Fruit fly (Drosophila melanogaster) whole organism, embryonic: Measurements from ENCODE around the gene teq.

Source experiments
- Atf3 ChIP-seq: fragments of 200-800 bp; sonication (Bioruptor generic); optimal IDR thresholded peaks from 3 replicates; lab custom pipeline; 2016; ENCODE audit warnings: missing biosample characterization, missing genetic modification characterization
- Blimp-1 ChIP-seq: fragments of 200-800 bp; sonication (Bioruptor generic); optimal IDR thresholded peaks from 3 replicates; lab custom pipeline; 2018; ENCODE audit warnings: missing biosample characterization, missing genetic modification characterization, mild to moderate bottlenecking, moderate library complexity, missing genetic modification reagents
- CG10147 ChIP-seq: fragments of 200-800 bp; sonication (Bioruptor generic); optimal IDR thresholded peaks from 2 replicates; lab custom pipeline; 2019; ENCODE audit warnings: missing biosample characterization, mild to moderate bottlenecking, missing genetic modification characterization, moderate library complexity
- CG12299 ChIP-seq: fragments of 200-800 bp; sonication (Bioruptor generic); optimal IDR thresholded peaks from 2 replicates; lab custom pipeline; 2018; ENCODE audit warnings: missing biosample characterization, mild to moderate bottlenecking, missing genetic modification characterization
- CG16815 ChIP-seq: fragments of 200-800 bp; sonication (Bioruptor generic); optimal IDR thresholded peaks from 3 replicates; lab custom pipeline; 2017; ENCODE audit warnings: missing biosample characterization, mild to moderate bottlenecking, missing genetic modification characterization
- CG1832 ChIP-seq: fragments of 200-800 bp; sonication (Bioruptor generic); optimal IDR thresholded peaks from 2 replicates; lab custom pipeline; 2017; ENCODE audit warnings: missing biosample characterization, mild to moderate bottlenecking, missing genetic modification characterization, inconsistent platforms
- CG18599 ChIP-seq: fragments of 200-800 bp; sonication (Bioruptor generic); optimal IDR thresholded peaks from 3 replicates; lab custom pipeline; 2017; ENCODE audit warnings: missing biosample characterization, missing genetic modification characterization, mild to moderate bottlenecking, moderate library complexity, missing genetic modification reagents
- CG18619 ChIP-seq: fragments of 200-800 bp; sonication (Bioruptor generic); optimal IDR thresholded peaks from 3 replicates; lab custom pipeline; 2017; ENCODE audit warnings: missing biosample characterization, mild to moderate bottlenecking, missing genetic modification characterization
- CG2712 ChIP-seq: fragments of 200-800 bp; optimal IDR thresholded peaks from 3 replicates; lab custom pipeline; 2019; ENCODE audit warnings: missing biosample characterization, mild to moderate bottlenecking, missing genetic modification characterization, moderate library complexity
- CG30020 ChIP-seq: fragments of 200-800 bp; optimal IDR thresholded peaks from 2 replicates; lab custom pipeline; 2019; ENCODE audit warnings: missing biosample characterization, mild to moderate bottlenecking, missing genetic modification characterization, moderate library complexity
- CG30403 ChIP-seq: fragments of 200-800 bp; sonication (Bioruptor generic); optimal IDR thresholded peaks from 3 replicates; lab custom pipeline; 2016; ENCODE audit warnings: missing biosample characterization, missing genetic modification characterization
- CG31224 ChIP-seq: fragments of 200-800 bp; sonication (Bioruptor generic); IDR thresholded peaks from 2 replicates; pipeline ENCODE4 v1.3.6; 2022; ENCODE audit warnings: missing biosample characterization, missing genetic modification characterization
- CG4328 ChIP-seq: fragments of 200-800 bp; sonication (Bioruptor generic); optimal IDR thresholded peaks from 3 replicates; lab custom pipeline; 2017; ENCODE audit warnings: missing biosample characterization, missing genetic modification reagents, missing genetic modification characterization
- CG4820 ChIP-seq: fragments of 200-800 bp; sonication (Bioruptor generic); optimal IDR thresholded peaks from 3 replicates; lab custom pipeline; 2016; ENCODE audit warnings: missing biosample characterization, missing genetic modification characterization
- CG7745 ChIP-seq: fragments of 200-800 bp; sonication (Bioruptor generic); optimal IDR thresholded peaks from 2 replicates; lab custom pipeline; 2018; ENCODE audit warnings: missing biosample characterization, mild to moderate bottlenecking, missing genetic modification characterization, moderate library complexity
- CG7786 ChIP-seq: fragments of 200-800 bp; sonication (Bioruptor generic); optimal IDR thresholded peaks from 2 replicates; lab custom pipeline; 2016; ENCODE audit warnings: missing biosample characterization, missing genetic modification characterization
- CG7928 ChIP-seq: fragments of 200-800 bp; sonication (Bioruptor generic); optimal IDR thresholded peaks from 2 replicates; lab custom pipeline; 2017; ENCODE audit warnings: missing biosample characterization, mild to moderate bottlenecking, missing genetic modification characterization
- CG8281 ChIP-seq: fragments of 200-800 bp; sonication (Bioruptor generic); optimal IDR thresholded peaks from 2 replicates; lab custom pipeline; 2018; ENCODE audit warnings: missing biosample characterization, mild to moderate bottlenecking, missing genetic modification characterization, moderate library complexity
- CG8359 ChIP-seq: fragments of 200-800 bp; sonication (Bioruptor generic); optimal IDR thresholded peaks from 2 replicates; lab custom pipeline; 2017; ENCODE audit warnings: missing biosample characterization, mild to moderate bottlenecking, missing genetic modification characterization, borderline replicate concordance
- CG8478 ChIP-seq: fragments of >200 bp; optimal IDR thresholded peaks from 2 replicates; lab custom pipeline; 2018
- CG9215 ChIP-seq: fragments of 200-800 bp; sonication (Bioruptor generic); IDR thresholded peaks from 2 replicates; pipeline ENCODE4 v1.3.6; 2022; ENCODE audit warnings: missing biosample characterization, missing genetic modification characterization
- CTCF ChIP-seq: fragments of 200-800 bp; sonication (Bioruptor generic); optimal IDR thresholded peaks from 2 replicates; lab custom pipeline; 2017; ENCODE audit warnings: missing biosample characterization, mild to moderate bottlenecking, missing genetic modification characterization, moderate library complexity
- Ets97D ChIP-seq: fragments of 200-800 bp; sonication (Bioruptor generic); optimal IDR thresholded peaks from 3 replicates; lab custom pipeline; 2016; ENCODE audit warnings: missing biosample characterization, missing genetic modification characterization
- Mad ChIP-seq: fragments of 200-800 bp; sonication (Bioruptor generic); optimal IDR thresholded peaks from 2 replicates; lab custom pipeline; 2016; ENCODE audit warnings: missing biosample characterization, missing genetic modification characterization
- Max ChIP-seq: fragments of 200-800 bp; sonication (Bioruptor generic); optimal IDR thresholded peaks from 2 replicates; lab custom pipeline; 2016; ENCODE audit warnings: missing biosample characterization, mild to moderate bottlenecking, missing genetic modification characterization
- Med ChIP-seq: fragments of 200-800 bp; sonication (Bioruptor generic); peaks from one replicate; lab custom pipeline; 2016; ENCODE audit warnings: missing biosample characterization, missing genetic modification characterization, mild to moderate bottlenecking, inconsistent platforms, moderate library complexity
- Oli ChIP-seq: fragments of 200-800 bp; sonication (Bioruptor generic); optimal IDR thresholded peaks from 2 replicates; lab custom pipeline; 2018; ENCODE audit warnings: missing biosample characterization, mild to moderate bottlenecking, missing genetic modification characterization, moderate library complexity
- PHDP ChIP-seq: fragments of 200-800 bp; sonication (Bioruptor generic); optimal IDR thresholded peaks from 3 replicates; lab custom pipeline; 2018; ENCODE audit warnings: missing biosample characterization, mild to moderate bottlenecking, missing genetic modification characterization, moderate library complexity
- Sox100B ChIP-seq: fragments of 200-800 bp; sonication (Bioruptor generic); optimal IDR thresholded peaks from 3 replicates; lab custom pipeline; 2018; ENCODE audit warnings: missing biosample characterization, mild to moderate bottlenecking, missing genetic modification characterization
- Trl ChIP-seq, 3 experiments: fragments of >200 bp in 2 of 3; fragments of 200-800 bp in 1 of 3; sonication (Bioruptor generic) in 1 of 3; optimal IDR thresholded peaks; 2 replicates in 1 of 3; 3 replicates in 2 of 3; lab custom pipeline; 2016 to 2017; ENCODE audit warnings: missing biosample characterization in 1 of 3, missing genetic modification characterization in 1 of 3
- cad ChIP-seq: fragments of >200 bp; optimal IDR thresholded peaks from 2 replicates; lab custom pipeline; 2017; ENCODE audit warnings: missing biosample characterization, missing genetic modification characterization
- caup ChIP-seq: fragments of 200-800 bp; sonication (Bioruptor generic); optimal IDR thresholded peaks from 3 replicates; lab custom pipeline; 2017; ENCODE audit warnings: missing biosample characterization, mild to moderate bottlenecking, missing genetic modification characterization, moderate library complexity; ENCODE audit not compliant: severe bottlenecking
- dmrt11E ChIP-seq: fragments of 200-800 bp; sonication (Bioruptor generic); optimal IDR thresholded peaks from 3 replicates; lab custom pipeline; 2018; ENCODE audit warnings: missing biosample characterization, mild to moderate bottlenecking, missing genetic modification characterization, moderate library complexity
- ems ChIP-seq: fragments of 200-800 bp; sonication (Bioruptor generic); optimal IDR thresholded peaks from 3 replicates; lab custom pipeline; 2016; ENCODE audit warnings: missing biosample characterization, missing genetic modification characterization
- fd96Cb ChIP-seq: fragments of 200-800 bp; sonication (Bioruptor generic); optimal IDR thresholded peaks from 2 replicates; lab custom pipeline; 2018; ENCODE audit warnings: missing biosample characterization, mild to moderate bottlenecking, missing genetic modification characterization, moderate library complexity
- ftz-f1 ChIP-seq: fragments of 200-800 bp; sonication (Bioruptor generic); optimal IDR thresholded peaks from 2 replicates; lab custom pipeline; 2016; ENCODE audit warnings: missing biosample characterization, missing genetic modification characterization
- grau ChIP-seq: fragments of 200-800 bp; optimal IDR thresholded peaks from 3 replicates; lab custom pipeline; 2019; ENCODE audit warnings: missing biosample characterization, mild to moderate bottlenecking, missing genetic modification characterization, moderate library complexity
- jigr1 ChIP-seq: fragments of 200-800 bp; sonication (Bioruptor generic); IDR thresholded peaks from 3 replicates; pipeline ENCODE4 v1.3.6; 2022; ENCODE audit warnings: missing biosample characterization, missing genetic modification characterization
- ken ChIP-seq: fragments of 200-800 bp; sonication (Bioruptor generic); IDR thresholded peaks from 3 replicates; pipeline ENCODE4 v1.3.6; 2022; ENCODE audit warnings: missing biosample characterization, missing genetic modification characterization
- maf-S ChIP-seq: fragments of 200-800 bp; sonication (Bioruptor generic); optimal IDR thresholded peaks from 2 replicates; lab custom pipeline; 2016; ENCODE audit warnings: missing biosample characterization, missing genetic modification characterization
- mirr ChIP-seq: fragments of 200-800 bp; sonication (Bioruptor generic); optimal IDR thresholded peaks from 3 replicates; lab custom pipeline; 2018; ENCODE audit warnings: missing biosample characterization, mild to moderate bottlenecking, missing genetic modification characterization
- nom ChIP-seq: fragments of 200-800 bp; sonication (Bioruptor generic); optimal IDR thresholded peaks from 2 replicates; lab custom pipeline; 2017; ENCODE audit warnings: missing biosample characterization, missing genetic modification characterization, mild to moderate bottlenecking, moderate library complexity, missing genetic modification reagents
- org-1 ChIP-seq: fragments of 200-800 bp; sonication (Bioruptor generic); optimal IDR thresholded peaks from 2 replicates; lab custom pipeline; 2017; ENCODE audit warnings: missing biosample characterization, missing genetic modification characterization
- repo ChIP-seq: fragments of 200-800 bp; sonication (Bioruptor generic); optimal IDR thresholded peaks from 2 replicates; lab custom pipeline; 2016; ENCODE audit warnings: missing biosample characterization, missing genetic modification characterization
- stc ChIP-seq: fragments of 200-800 bp; sonication (Bioruptor generic); IDR thresholded peaks from 2 replicates; pipeline ENCODE4 v1.3.6; 2022; ENCODE audit warnings: missing biosample characterization, missing genetic modification characterization
- tup ChIP-seq: fragments of 200-800 bp; sonication (Bioruptor generic); optimal IDR thresholded peaks from 2 replicates; lab custom pipeline; 2016; ENCODE audit warnings: missing biosample characterization, mild to moderate bottlenecking, missing genetic modification characterization, moderate library complexity
- twi ChIP-seq: fragments of 200-800 bp; optimal IDR thresholded peaks from 2 replicates; lab custom pipeline; 2019; ENCODE audit warnings: missing biosample characterization, mild to moderate bottlenecking, missing genetic modification characterization, moderate library complexity
- zen ChIP-seq: fragments of 200-800 bp; sonication (Bioruptor generic); optimal IDR thresholded peaks from 3 replicates; lab custom pipeline; 2018; ENCODE audit warnings: missing biosample characterization, mild to moderate bottlenecking, missing genetic modification characterization, moderate library complexity
- zf30C ChIP-seq: fragments of 200-800 bp; sonication (Bioruptor generic); optimal IDR thresholded peaks from 3 replicates; lab custom pipeline; 2018; ENCODE audit warnings: missing biosample characterization, mild to moderate bottlenecking, missing genetic modification characterization

Gene teq

dm6 chr3L:9128700-9129582 is 54.5 kb downstream of the teq start (continued):
- TF ChIP-seq CG8359 (GFP tag; lab: Kevin White, UChicago) (peak; percentile 38), CG7928 (GFP tag; lab: Kevin White, UChicago) (no peak), org-1 (GFP tag; lab: Kevin White, UChicago) (peak; percentile 68), Blimp-1 (peak; percentile 73), grau (peak; percentile 80), CG4820 (GFP tag; lab: Kevin White, UChicago) (peak; percentile 32), ems (no peak), mirr (GFP tag; lab: Kevin White, UChicago) (no peak), PHDP (tag; lab: Kevin White, UChicago) (peak; percentile 77), Oli (tag; lab: Kevin White, UChicago) (peak; percentile 85), Max (GFP tag; lab: Kevin White, UChicago) (peak; percentile 44), ken (GFP tag; lab: Robert Waterston, UW) (no peak), CG7745 (tag; lab: Kevin White, UChicago) (no peak), CG10147 (GFP tag; lab: Kevin White, UChicago) (peak; percentile 30), twi (tag; lab: Kevin White, UChicago) (peak; percentile 54), caup (GFP tag; lab: Kevin White, UChicago) (no peak), maf-S (no peak), CG8478 (lab: Kevin White, UChicago) (no peak), tup (GFP tag; lab: Kevin White, UChicago) (no peak), Atf3 (GFP tag; lab: Kevin White, UChicago) (no peak), CTCF (GFP tag; lab: Kevin White, UChicago) (no peak), jigr1 (GFP tag; lab: Robert Waterston, UW) (no peak), CG4328 (GFP tag; lab: Kevin White, UChicago) (no peak), stc (GFP tag; lab: Robert Waterston, UW) (no peak), CG12299 (tag; lab: Kevin White, UChicago) (peak; percentile 24), CG30020 (tag; lab: Kevin White, UChicago) (peak; percentile 21), Mad (GFP tag; lab: Kevin White, UChicago) (no peak), Trl (optimal IDR thresholded peaks at IDR 0.05; lab: Kevin White, UChicago) (peak; percentile 18 to 51), Trl (GFP tag; optimal IDR thresholded peaks at IDR 0.05; lab: Kevin White, UChicago) (no peak), repo (GFP tag; lab: Kevin White, UChicago) (no peak), CG31224 (GFP tag; lab: Robert Waterston, UW) (no peak), Ets97D (GFP tag; lab: Kevin White, UChicago) (no peak), zf30C (GFP tag; lab: Kevin White, UChicago) (no peak), nom (no peak), CG16815 (GFP tag; lab: Kevin White, UChicago) (peak; percentile 62), cad (GFP tag; lab: Kevin White, UChicago) (no peak), fd96Cb (tag; lab: Kevin White, UChicago) (peak; percentile 82), CG18619 (peak; percentile 72), dmrt11E (tag; lab: Kevin White, UChicago) (peak; percentile 82), CG7786 (GFP tag; lab: Kevin White, UChicago) (no peak), CG8281 (tag; lab: Kevin White, UChicago) (peak; percentile 6), CG1832 (GFP tag; lab: Kevin White, UChicago) (peak; percentile 71), CG18599 (GFP tag; lab: Kevin White, UChicago) (peak; percentile 34), CG30403 (peak; percentile 81), zen (tag; lab: Kevin White, UChicago) (peak; percentile 39), ftz-f1 (GFP tag; lab: Kevin White, UChicago) (peak; percentile 50), Med (GFP tag; lab: Kevin White, UChicago) (peak; percentile 59), CG2712 (peak; percentile 83), Sox100B (GFP tag; lab: Kevin White, UChicago) (peak; percentile 84), CG9215 (GFP tag; lab: Robert Waterston, UW) (no peak)
